Worm (Caenorhabditis elegans) whole organism, dauer: ENCODE results near the gene C09H10.5.

Experiments
- unc-62 ChIP-seq: sonication (generic microtip); optimal IDR thresholded peaks from 2 replicates; lab custom pipeline; 2017; ENCODE audit warnings: missing biosample characterization, missing genetic modification reagents, missing genetic modification characterization

C09H10.5 gene

ce11 chrII:11103657-11104056 lies at the start of gene C09H10.5:
Gene C09H10.5 (minus strand): TSS chrII:11103757.
- TF ChIP-seq unc-62 (GFP tag; lab: Kevin White, UChicago): no peak

ce11 chrII:11153080-11153479 lies 49.5 kb upstream of the C09H10.5 start:
- no peak for TF ChIP-seq unc-62 (GFP tag; lab: Kevin White, UChicago)

- no peak for TF ChIP-seq unc-62 (GFP tag; lab: Kevin White, UChicago)
These were observed 48.9 kb upstream of the C09H10.5 start, which contains the start of gene pqm-1 for ce11 chrII:11152495-11152894. Gene pqm-1 (minus strand): TSS chrII:11152595.

ce11 chrII:11150976-11151375 lies 47.4 kb upstream of the C09H10.5 start:
- TF ChIP-seq unc-62 (GFP tag; lab: Kevin White, UChicago): no peak

ce11 chrII:11149866-11150685 lies 46.5 kb upstream of the C09H10.5 start:
- no peak for TF ChIP-seq unc-62 (GFP tag; lab: Kevin White, UChicago)

- TF ChIP-seq unc-62 (GFP tag; lab: Kevin White, UChicago): no peak
These were observed 39.0 kb upstream of the C09H10.5 start, which contains the start of gene arrd-6 for ce11 chrII:11142571-11142970. Gene arrd-6 (plus strand): TSS chrII:11142739.

- TF ChIP-seq unc-62 (GFP tag; lab: Kevin White, UChicago): no peak
These were observed 36.6 kb upstream of the C09H10.5 start, which contains the start of gene F40F8.4 for ce11 chrII:11140140-11140539. Gene F40F8.4 (minus strand): TSS chrII:11140240.

- TF ChIP-seq unc-62 (GFP tag; lab: Kevin White, UChicago): no peak
These were observed 32.2 kb upstream of the C09H10.5 start for ce11 chrII:11135773-11136172.

- TF ChIP-seq unc-62 (GFP tag; lab: Kevin White, UChicago): no peak
These were observed 31.3 kb upstream of the C09H10.5 start, which contains the start of gene F40F8.5 for ce11 chrII:11134828-11135227. Gene F40F8.5 (minus strand): TSS chrII:11134928.

- TF ChIP-seq unc-62 (GFP tag; lab: Kevin White, UChicago): no peak
These were observed 29.0 kb upstream of the C09H10.5 start, which contains the start of gene F40F8.11 for ce11 chrII:11132542-11132941. Gene F40F8.11 (minus strand): TSS chrII:11132590.

ce11 chrII:11129517-11129916 lies 26.0 kb upstream of the C09H10.5 start, which contains the start of gene F40F8.12:
Gene F40F8.12 (plus strand): TSS chrII:11129817.
- no peak for TF ChIP-seq unc-62 (GFP tag; lab: Kevin White, UChicago)

ce11 chrII:11128989-11129388 lies 25.4 kb upstream of the C09H10.5 start, which contains the start of gene F40F8.3:
Gene F40F8.3 (plus strand): TSS chrII:11129289.
- no peak for TF ChIP-seq unc-62 (GFP tag; lab: Kevin White, UChicago)

- no peak for TF ChIP-seq unc-62 (GFP tag; lab: Kevin White, UChicago)
These were observed 23.8 kb upstream of the C09H10.5 start, which contains the start of gene F40F8.1 for ce11 chrII:11127364-11127763. Gene F40F8.1 (plus strand): TSS chrII:11127664.

ce11 chrII:11126312-11127000 lies 22.9 kb upstream of the C09H10.5 start, which contains the start of the genes rps-9 and lsm-1:
Gene rps-9 (minus strand): TSS chrII:11126362.
Gene lsm-1 (plus strand): TSS chrII:11126950.
- no peak for TF ChIP-seq unc-62 (GFP tag; lab: Kevin White, UChicago)

ce11 chrII:11125059-11125594 lies 21.6 kb upstream of the C09H10.5 start:
- TF ChIP-seq unc-62 (GFP tag; lab: Kevin White, UChicago): no peak
